Fruit fly (Drosophila melanogaster): ENCODE measurements around the gene Cdk8.

Cdk8 gene

DNA sequence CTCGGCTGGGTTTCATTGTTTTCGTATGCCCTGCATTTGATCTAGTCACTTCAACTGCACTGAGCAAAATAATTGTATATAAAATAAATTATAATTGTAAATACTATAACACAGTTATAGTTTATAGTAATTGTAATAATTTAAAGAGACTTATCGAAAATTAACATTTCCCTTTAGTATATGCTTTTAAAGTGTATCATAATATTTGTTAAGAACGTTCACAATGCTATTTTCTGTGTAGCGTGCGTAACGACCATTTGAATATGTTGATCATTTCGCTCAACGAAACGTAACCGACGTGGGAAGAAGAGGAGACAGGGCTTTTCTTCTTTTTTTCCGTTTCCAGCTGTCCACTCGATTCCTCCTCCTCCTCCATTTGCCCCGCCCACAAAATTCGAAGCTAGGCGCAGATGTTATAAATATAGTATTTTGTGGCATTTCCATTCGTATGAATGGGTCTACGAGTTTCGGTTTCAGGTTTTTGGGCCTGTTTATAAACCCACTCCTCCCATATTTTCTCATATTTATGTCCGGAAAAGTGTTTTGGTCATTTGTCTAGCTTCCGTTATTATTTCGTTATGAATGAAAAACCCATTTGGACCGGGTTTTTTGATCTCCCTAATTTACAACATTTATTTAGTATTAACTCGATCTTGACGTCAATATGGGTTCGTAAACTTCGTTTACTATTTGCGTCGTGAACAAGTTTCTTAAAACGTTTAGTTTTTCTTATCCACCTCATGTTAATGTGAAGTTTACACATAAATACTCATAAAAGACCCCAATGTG, 18.2 kb upstream of the Cdk8 start (continued):
- TF ChIP-seq Hr78 (GFP tag; optimal IDR thresholded peaks at IDR 0.05) (peak in 1 of 2 experiments; percentile 74), CG32772 (GFP tag; IDR thresholded peaks at IDR 0.05) (peak; percentile 85), crc (GFP tag; optimal IDR thresholded peaks at IDR 0.05) (no peak), CG18599 (GFP tag; optimal IDR thresholded peaks at IDR 0.05) (peak; percentile 76), H2.0 (GFP tag; IDR thresholded peaks at IDR 0.05) (peak; percentile 57), grn (GFP tag; optimal IDR thresholded peaks at IDR 0.05) (no peak), nerfin-2 (GFP tag; IDR thresholded peaks at IDR 0.05; ENCODE audit: partially characterized antibody) (no peak), Sry-δ (GFP tag; optimal IDR thresholded peaks at IDR 0.05) (no peak), Xbp1 (GFP tag; optimal IDR thresholded peaks at IDR 0.05) (peak; percentile 78), HLHmδ (GFP tag; optimal IDR thresholded peaks at IDR 0.05) (no peak), ken (GFP tag; IDR thresholded peaks at IDR 0.05) (peak; percentile 49; the same call in 1 of the 3 replicates), org-1 (GFP tag; optimal IDR thresholded peaks at IDR 0.05) (peak; percentile 48), CoRest (tag; optimal IDR thresholded peaks at IDR 0.05) (peak; percentile 88), CG17186 (GFP tag; optimal IDR thresholded peaks at IDR 0.05) (peak; percentile 25), bcd (GFP tag; optimal IDR thresholded peaks at IDR 0.05) (peak; percentile 76), CG3281 (GFP tag; optimal IDR thresholded peaks at IDR 0.05) (no peak), onecut (GFP tag; IDR thresholded peaks at IDR 0.05) (peak; percentile 66), CG7987 (GFP tag; optimal IDR thresholded peaks at IDR 0.05) (no peak), Sry-β (GFP tag; optimal IDR thresholded peaks at IDR 0.05) (peak; percentile 22), CG1024 (GFP tag; IDR thresholded peaks at IDR 0.05) (peak; percentile 70), Hmr (GFP tag; optimal IDR thresholded peaks at IDR 0.05) (peak; percentile 54), CG30403 (GFP tag; optimal IDR thresholded peaks at IDR 0.05) (peak; percentile 61), CG10209 (GFP tag; optimal IDR thresholded peaks at IDR 0.05) (peak; percentile 84), CG12769 (tag; optimal IDR thresholded peaks at IDR 0.05) (no peak), ham (GFP tag; IDR thresholded peaks at IDR 0.05) (0 out of 2 replicates have a peak, but pooled peaks have one; percentile 32), tll (GFP tag; optimal IDR thresholded peaks at IDR 0.05) (peak in 1 of 2 experiments; percentile 21), az2 (GFP tag; optimal IDR thresholded peaks at IDR 0.05) (peak; percentile 84), Dip2 (GFP tag; IDR thresholded peaks at IDR 0.05) (no peak), CG4424 (GFP tag; optimal IDR thresholded peaks at IDR 0.05) (peak; percentile 73), trem (tag; optimal IDR thresholded peaks at IDR 0.05) (peak; percentile 94), CG15479 (GFP tag; optimal IDR thresholded peaks at IDR 0.05) (no peak), kah (GFP tag; optimal IDR thresholded peaks at IDR 0.05) (peak; percentile 14), CG34422 (GFP tag; IDR thresholded peaks at IDR 0.05) (peak; percentile 82), Aef1 (GFP tag; IDR thresholded peaks at IDR 0.05) (peak; percentile 60), MESR4 (GFP tag; optimal IDR thresholded peaks at IDR 0.05) (no peak), CG17328 (GFP tag; IDR thresholded peaks at IDR 0.05) (peak; percentile 89), bbx (GFP tag; IDR thresholded peaks at IDR 0.05; ENCODE audit: partially characterized antibody) (no peak), corto (GFP tag; optimal IDR thresholded peaks at IDR 0.05) (no peak), Med (GFP tag) (peak; percentile 70), CG6272 (GFP tag; IDR thresholded peaks at IDR 0.05) (peak; percentile 69; the same call in 1 of the 2 replicates), ATbp (GFP tag; optimal IDR thresholded peaks at IDR 0.05) (peak; percentile 81), Atf-2 (GFP tag; optimal IDR thresholded peaks at IDR 0.05) (no peak), Dref (GFP tag; IDR thresholded peaks at IDR 0.05) (no peak), chm (GFP tag; IDR thresholded peaks at IDR 0.05) (peak; percentile 75), wor (GFP tag; IDR thresholded peaks at IDR 0.05) (peak; percentile 76), CG2875 (GFP tag; optimal IDR thresholded peaks at IDR 0.05) (peak; percentile 78), caup (GFP tag; optimal IDR thresholded peaks at IDR 0.05; ENCODE audit: severe bottlenecking) (peak; percentile 74), CG6813 (GFP tag; optimal IDR thresholded peaks at IDR 0.05) (peak; percentile 72)

Measured in whole organism, embryonic.